ENCODE assay signal across 4 worm cellular contexts in the genomic region with DNA sequence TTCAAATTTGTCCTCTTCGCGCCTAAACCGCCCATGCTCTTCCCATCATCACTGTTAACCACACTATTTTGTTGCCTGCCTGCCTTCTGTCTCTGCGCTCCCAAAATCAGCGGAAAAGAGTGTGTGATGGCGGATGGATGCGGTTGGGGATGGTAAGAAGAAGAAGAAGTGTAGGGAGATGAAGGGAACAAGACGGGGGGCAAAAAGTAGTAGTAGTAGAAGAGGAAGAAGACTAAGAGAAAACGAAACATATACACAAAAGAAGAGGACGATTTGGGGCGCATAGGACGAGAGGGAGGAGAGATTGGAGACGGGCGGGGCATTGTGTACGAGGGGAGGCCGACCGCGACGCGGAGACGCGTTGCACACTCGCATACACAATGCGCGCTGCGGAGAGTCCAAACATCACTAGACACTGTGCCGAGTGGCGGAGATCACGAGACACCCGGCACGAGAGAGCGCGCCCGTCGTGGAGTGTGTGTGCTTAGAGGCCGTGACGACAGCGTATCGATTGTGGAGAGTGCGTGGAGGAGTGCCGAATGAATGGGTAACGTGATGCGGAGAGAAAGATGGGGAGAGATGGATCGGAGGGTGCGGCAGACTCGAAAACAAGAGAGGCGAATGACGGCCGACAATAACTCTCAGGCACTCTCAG.
TF ChIP-seq lines count a peak whose summit lies in the region.

No protein-coding gene starts in this region.

TF ChIP-seq in whole organism, L2 larva, 48 proteins besides CTCF, POLR2A, EP300 and RAD21 (continues in another document):
- peak; percentile 76 for TF ChIP-seq lin-13 (GFP tag; optimal IDR thresholded peaks at IDR 0.05; lab: Kevin White, UChicago)
- peak; percentile 91 for TF ChIP-seq crh-2 (tag; optimal IDR thresholded peaks at IDR 0.05; lab: Kevin White, UChicago)
- peak; percentile 97 for TF ChIP-seq ama-1 (optimal IDR thresholded peaks at IDR 0.05; lab: Kevin White, UChicago)
- peak; percentile 61 for TF ChIP-seq nhr-6 (tag; optimal IDR thresholded peaks at IDR 0.05; lab: Kevin White, UChicago)
- TF ChIP-seq lin-39 (tag; optimal IDR thresholded peaks at IDR 0.05; lab: Kevin White, UChicago) = no peak
- no peak for TF ChIP-seq dmd-4 (tag; optimal IDR thresholded peaks at IDR 0.05; lab: Kevin White, UChicago)
- peak; percentile 94 for TF ChIP-seq lin-11 (tag; optimal IDR thresholded peaks at IDR 0.05; lab: Kevin White, UChicago)
- peak; percentile 91 for TF ChIP-seq C34F6.9 (tag; optimal IDR thresholded peaks at IDR 0.05; lab: Kevin White, UChicago)
- TF ChIP-seq nhr-77 (tag; optimal IDR thresholded peaks at IDR 0.05; lab: Kevin White, UChicago) = no peak
- peak; percentile 86 for TF ChIP-seq nhr-25 (tag; optimal IDR thresholded peaks at IDR 0.05; lab: Kevin White, UChicago)
- no peak for TF ChIP-seq skn-1 (tag; optimal IDR thresholded peaks at IDR 0.05; lab: Kevin White, UChicago)
- peak; percentile 46 for TF ChIP-seq nhr-10 (tag; optimal IDR thresholded peaks at IDR 0.05; lab: Kevin White, UChicago)
- TF ChIP-seq blmp-1 (tag; optimal IDR thresholded peaks at IDR 0.05; lab: Kevin White, UChicago; ENCODE audit: insufficient read depth) = peak; percentile 66
- peak; percentile 64 to 88 for TF ChIP-seq mdl-1 (tag; optimal IDR thresholded peaks at IDR 0.05; lab: Kevin White, UChicago)
- TF ChIP-seq lsy-2 (tag; optimal IDR thresholded peaks at IDR 0.05; lab: Kevin White, UChicago) = peak; percentile 34 to 87
- peak; percentile 48 for TF ChIP-seq peb-1 (tag; optimal IDR thresholded peaks at IDR 0.05; lab: Kevin White, UChicago)
- no peak for TF ChIP-seq ztf-11 (tag; optimal IDR thresholded peaks at IDR 0.05; lab: Kevin White, UChicago)
- TF ChIP-seq nhr-237 (tag; optimal IDR thresholded peaks at IDR 0.05; lab: Kevin White, UChicago) = peak; percentile 16
- TF ChIP-seq unc-55 (GFP tag; optimal IDR thresholded peaks at IDR 0.05; lab: Kevin White, UChicago) = peak; percentile 86
- TF ChIP-seq snpc-4 (tag; optimal IDR thresholded peaks at IDR 0.05; lab: Kevin White, UChicago) = peak; percentile 38
- peak; percentile 69 for TF ChIP-seq gmeb-1 (tag; optimal IDR thresholded peaks at IDR 0.05; lab: Kevin White, UChicago)

TF ChIP-seq in whole organism, L4 larva, 104 proteins besides CTCF, POLR2A, EP300 and RAD21 (continues in another document):
- TF ChIP-seq Y48G9A.11 (GFP tag; IDR thresholded peaks at IDR 0.05; lab: Robert Waterston, UW) = no peak
- no peak for TF ChIP-seq R02D3.7 (tag; optimal IDR thresholded peaks at IDR 0.05; lab: Kevin White, UChicago)
- peak; percentile 86 for TF ChIP-seq T20F7.1 (GFP tag; optimal IDR thresholded peaks at IDR 0.05; lab: Kevin White, UChicago)
- TF ChIP-seq pqm-1 (tag; optimal IDR thresholded peaks at IDR 0.05; lab: Kevin White, UChicago) = peak; percentile 57
- TF ChIP-seq mdt-29 (GFP tag; IDR thresholded peaks at IDR 0.05; lab: Robert Waterston, UW) = peak; percentile 93
- TF ChIP-seq tra-1 (GFP tag; IDR thresholded peaks at IDR 0.05; lab: Robert Waterston, UW) = peak; percentile 91
- TF ChIP-seq Y75B8A.6 (GFP tag; IDR thresholded peaks at IDR 0.05; lab: Robert Waterston, UW) = no peak
- TF ChIP-seq dve-1 (tag; optimal IDR thresholded peaks at IDR 0.05; lab: Kevin White, UChicago; ENCODE audit: insufficient read depth) = peak; percentile 82
- no peak for TF ChIP-seq ceh-82 (tag; optimal IDR thresholded peaks at IDR 0.05; lab: Kevin White, UChicago)
- TF ChIP-seq ceh-32 (tag; optimal IDR thresholded peaks at IDR 0.05; lab: Kevin White, UChicago; ENCODE audit: poor library complexity) = peak; percentile 31
- TF ChIP-seq mxl-3 (GFP tag; optimal IDR thresholded peaks at IDR 0.05; lab: Kevin White, UChicago) = peak; percentile 91
- peak; percentile 36; the same call in 1 of the 2 replicates for TF ChIP-seq dmd-8 (GFP tag; IDR thresholded peaks at IDR 0.05; lab: Robert Waterston, UW)
- TF ChIP-seq lin-29 (GFP tag; IDR thresholded peaks at IDR 0.05; lab: Robert Waterston, UW) = 0 out of 2 replicates have a peak, but pooled peaks have one; percentile 48
- no peak for TF ChIP-seq lin-15B (tag; optimal IDR thresholded peaks at IDR 0.05; lab: Kevin White, UChicago)
- TF ChIP-seq pha-4 (GFP tag; IDR thresholded peaks at IDR 0.05; lab: Robert Waterston, UW) = peak; percentile 80
- no peak for TF ChIP-seq pha-4 (tag; optimal IDR thresholded peaks at IDR 0.05; lab: Kevin White, UChicago)
- peak; percentile 91 for TF ChIP-seq zfp-3 (GFP tag; conservative IDR thresholded peaks at IDR 0.05; lab: Robert Waterston, UW)
- peak; percentile 88 for TF ChIP-seq ceh-28 (tag; optimal IDR thresholded peaks at IDR 0.05; lab: Kevin White, UChicago)
- TF ChIP-seq lin-13 (GFP tag; optimal IDR thresholded peaks at IDR 0.05; lab: Kevin White, UChicago) = peak; percentile 89
- no peak for TF ChIP-seq nhr-111 (GFP tag; optimal IDR thresholded peaks at IDR 0.05; lab: Kevin White, UChicago)
- TF ChIP-seq nhr-6 (tag; optimal IDR thresholded peaks at IDR 0.05; lab: Kevin White, UChicago) = peak; percentile 78

TF ChIP-seq in whole organism, late embryonic, 69 proteins besides CTCF, POLR2A, EP300 and RAD21 (continues in another document):
- TF ChIP-seq ceh-24 (tag; optimal IDR thresholded peaks at IDR 0.05; lab: Kevin White, UChicago) = no peak
- no peak for TF ChIP-seq hlh-8 (tag; optimal IDR thresholded peaks at IDR 0.05; lab: Kevin White, UChicago)
- TF ChIP-seq dve-1 (tag; optimal IDR thresholded peaks at IDR 0.05; lab: Kevin White, UChicago) = peak; percentile 46
- TF ChIP-seq ama-1 (optimal IDR thresholded peaks at IDR 0.05; lab: Kevin White, UChicago) = peak; percentile 78
- peak; percentile 31 for TF ChIP-seq che-1 (tag; optimal IDR thresholded peaks at IDR 0.05; lab: Kevin White, UChicago)
- peak; percentile 34; the same call in 1 of the 2 replicates for TF ChIP-seq sox-2 (GFP tag; IDR thresholded peaks at IDR 0.05; lab: Robert Waterston, UW)
- TF ChIP-seq lin-11 (tag; optimal IDR thresholded peaks at IDR 0.05; lab: Kevin White, UChicago) = no peak
- peak; percentile 81 for TF ChIP-seq ceh-34 (tag; optimal IDR thresholded peaks at IDR 0.05; lab: Kevin White, UChicago)
- TF ChIP-seq npax-4 (tag; optimal IDR thresholded peaks at IDR 0.05; lab: Kevin White, UChicago) = no peak
- TF ChIP-seq ceh-48 (tag; optimal IDR thresholded peaks at IDR 0.05; lab: Kevin White, UChicago) = peak; percentile 90
- TF ChIP-seq C08G9.2 (tag; optimal IDR thresholded peaks at IDR 0.05; lab: Kevin White, UChicago) = peak; percentile 34
- peak; percentile 3 for TF ChIP-seq fax-1 (tag; optimal IDR thresholded peaks at IDR 0.05; lab: Kevin White, UChicago)
- peak; percentile 48 for TF ChIP-seq F13H6.1 (tag; optimal IDR thresholded peaks at IDR 0.05; lab: Kevin White, UChicago)
- TF ChIP-seq dmd-4 (tag; optimal IDR thresholded peaks at IDR 0.05; lab: Kevin White, UChicago; ENCODE audit: borderline replicate concordance) = peak; percentile 61
- peak; percentile 46 for TF ChIP-seq ceh-30 (tag; optimal IDR thresholded peaks at IDR 0.05; lab: Kevin White, UChicago)
- no peak for TF ChIP-seq fkh-6 (tag; optimal IDR thresholded peaks at IDR 0.05; lab: Kevin White, UChicago)
- TF ChIP-seq hlh-6 (tag; optimal IDR thresholded peaks at IDR 0.05; lab: Kevin White, UChicago) = peak; percentile 10
- TF ChIP-seq ceh-14 (tag; optimal IDR thresholded peaks at IDR 0.05; lab: Kevin White, UChicago) = peak; percentile 61
- TF ChIP-seq eyg-1 (tag; optimal IDR thresholded peaks at IDR 0.05; lab: Kevin White, UChicago) = peak; percentile 36
- TF ChIP-seq hlh-13 (GFP tag; optimal IDR thresholded peaks at IDR 0.05; lab: Kevin White, UChicago) = no peak
- no peak for TF ChIP-seq tbx-7 (tag; optimal IDR thresholded peaks at IDR 0.05; lab: Kevin White, UChicago)
- peak; percentile 76 for TF ChIP-seq unc-42 (tag; optimal IDR thresholded peaks at IDR 0.05; lab: Kevin White, UChicago)
- TF ChIP-seq nhr-232 (tag; optimal IDR thresholded peaks at IDR 0.05; lab: Kevin White, UChicago) = no peak

TF ChIP-seq in whole organism, mixed stage, embryonic, 35 proteins besides CTCF, POLR2A, EP300 and RAD21 (continues in another document):
- TF ChIP-seq nhr-28 (tag; optimal IDR thresholded peaks at IDR 0.05; lab: Kevin White, UChicago) = no peak
- TF ChIP-seq lsy-2 (tag; optimal IDR thresholded peaks at IDR 0.05; lab: Kevin White, UChicago) = peak; percentile 24
- TF ChIP-seq lin-13 (tag; optimal IDR thresholded peaks at IDR 0.05; lab: Kevin White, UChicago) = peak; percentile 55
- no peak for TF ChIP-seq flh-1 (GFP tag; optimal IDR thresholded peaks at IDR 0.05; lab: Kevin White, UChicago)
- no peak for TF ChIP-seq blmp-1 (tag; optimal IDR thresholded peaks at IDR 0.05; lab: Kevin White, UChicago)
- TF ChIP-seq nhr-237 (tag; optimal IDR thresholded peaks at IDR 0.05; lab: Kevin White, UChicago) = peak; percentile 51
- no peak for TF ChIP-seq zip-8 (tag; optimal IDR thresholded peaks at IDR 0.05; lab: Kevin White, UChicago)
- TF ChIP-seq nhr-12 (tag; optimal IDR thresholded peaks at IDR 0.05; lab: Kevin White, UChicago) = peak; percentile 33
- peak; percentile 36 for TF ChIP-seq M03D4.4 (tag; optimal IDR thresholded peaks at IDR 0.05; lab: Kevin White, UChicago)
- no peak for TF ChIP-seq bed-3 (GFP tag; optimal IDR thresholded peaks at IDR 0.05; lab: Kevin White, UChicago)
- TF ChIP-seq ztf-11 (tag; optimal IDR thresholded peaks at IDR 0.05; lab: Kevin White, UChicago) = no peak
- TF ChIP-seq elt-3 (tag; optimal IDR thresholded peaks at IDR 0.05; lab: Kevin White, UChicago) = no peak
- peak; percentile 74 for TF ChIP-seq unc-120 (tag; optimal IDR thresholded peaks at IDR 0.05; lab: Kevin White, UChicago; ENCODE audit: poor library complexity, severe bottlenecking)
- TF ChIP-seq sptf-1 (tag; optimal IDR thresholded peaks at IDR 0.05; lab: Kevin White, UChicago) = peak; percentile 70
- peak; percentile 39 for TF ChIP-seq ham-2 (GFP tag; optimal IDR thresholded peaks at IDR 0.05; lab: Kevin White, UChicago)
- TF ChIP-seq snpc-4 (tag; optimal IDR thresholded peaks at IDR 0.05; lab: Kevin White, UChicago) = no peak
- peak; percentile 31 for TF ChIP-seq unc-62 (GFP tag; optimal IDR thresholded peaks at IDR 0.05; lab: Kevin White, UChicago)
- TF ChIP-seq hlh-1 (tag; optimal IDR thresholded peaks at IDR 0.05; lab: Kevin White, UChicago) = peak; percentile 13
- TF ChIP-seq ces-1 (GFP tag; optimal IDR thresholded peaks at IDR 0.05; lab: Kevin White, UChicago) = peak; percentile 18
- TF ChIP-seq nhr-2 (tag; optimal IDR thresholded peaks at IDR 0.05; lab: Kevin White, UChicago) = peak; percentile 30
- peak; percentile 40 for TF ChIP-seq mep-1 (tag; optimal IDR thresholded peaks at IDR 0.05; lab: Kevin White, UChicago)
- TF ChIP-seq ceh-39 (tag; optimal IDR thresholded peaks at IDR 0.05; lab: Kevin White, UChicago) = peak; percentile 88
- no peak for TF ChIP-seq mab-5 (tag; optimal IDR thresholded peaks at IDR 0.05; lab: Kevin White, UChicago)
- no peak for TF ChIP-seq lin-32 (GFP tag; optimal IDR thresholded peaks at IDR 0.05; lab: Kevin White, UChicago)
- no peak for TF ChIP-seq ceh-83 (GFP tag; optimal IDR thresholded peaks at IDR 0.05; lab: Kevin White, UChicago)
- no peak for TF ChIP-seq unc-39 (tag; optimal IDR thresholded peaks at IDR 0.05; lab: Kevin White, UChicago)
- peak; percentile 61 for TF ChIP-seq pha-4 (tag; optimal IDR thresholded peaks at IDR 0.05; lab: Kevin White, UChicago)
